Fruit fly (Drosophila melanogaster) whole organism, adult: ENCODE data around the gene elB.

Experiments used
- CG11617 ChIP-seq: fragments of 200-800 bp; sonication (Bioruptor generic); optimal IDR thresholded peaks from 2 replicates; lab custom pipeline; 2017; ENCODE audit warnings: mild to moderate bottlenecking, missing biosample characterization, missing genetic modification reagents, missing genetic modification characterization
- CG1620 ChIP-seq: fragments of 200-800 bp; sonication (Bioruptor generic); optimal IDR thresholded peaks from 2 replicates; lab custom pipeline; 2016; ENCODE audit warnings: missing biosample characterization, missing genetic modification characterization
- CG5204 ChIP-seq: fragments of 200-800 bp; sonication (Bioruptor generic); optimal IDR thresholded peaks from 2 replicates; lab custom pipeline; 2016; ENCODE audit warnings: missing biosample characterization, missing genetic modification characterization
- CG7045 ChIP-seq: fragments of 200-800 bp; sonication (Bioruptor generic); optimal IDR thresholded peaks from 2 replicates; lab custom pipeline; 2017; ENCODE audit warnings: missing biosample characterization, mild to moderate bottlenecking, missing genetic modification characterization
- Clk ChIP-seq: fragments of 200-800 bp; sonication (Bioruptor generic); optimal IDR thresholded peaks from 2 replicates; lab custom pipeline; 2017; ENCODE audit warnings: missing biosample characterization, missing genetic modification characterization
- Hr96 ChIP-seq: fragments of 200-800 bp; sonication (Bioruptor generic); optimal IDR thresholded peaks from 2 replicates; lab custom pipeline; 2016; ENCODE audit warnings: missing biosample characterization, missing genetic modification characterization
- Mnt ChIP-seq: fragments of 200-800 bp; sonication (Bioruptor generic); optimal IDR thresholded peaks from 2 replicates; lab custom pipeline; 2016; ENCODE audit warnings: missing biosample characterization, mild to moderate bottlenecking, missing genetic modification characterization
- cic ChIP-seq: fragments of 200-800 bp; sonication (Bioruptor generic); optimal IDR thresholded peaks from 2 replicates; lab custom pipeline; 2017; ENCODE audit warnings: missing biosample characterization, mild to moderate bottlenecking, missing genetic modification characterization, moderate library complexity
- cnc ChIP-seq, 2 experiments: fragments of >200 bp; optimal IDR thresholded peaks; 2 replicates each; lab custom pipeline; 2017
- kay ChIP-seq: fragments of 200-800 bp; sonication (Bioruptor generic); peaks from one replicate; lab custom pipeline; 2016; ENCODE audit warnings: missing biosample characterization, missing genetic modification characterization, borderline replicate concordance
- ovo ChIP-seq: fragments of 200-800 bp; sonication (Bioruptor generic); optimal IDR thresholded peaks from 2 replicates; lab custom pipeline; 2016; ENCODE audit warnings: missing biosample characterization, missing genetic modification characterization
- pad ChIP-seq: fragments of 200-800 bp; sonication (Bioruptor generic); optimal IDR thresholded peaks from 3 replicates; lab custom pipeline; 2017; ENCODE audit warnings: missing biosample characterization, missing genetic modification characterization, mild to moderate bottlenecking, moderate library complexity, missing genetic modification reagents
- tj ChIP-seq: fragments of 200-800 bp; sonication (Bioruptor generic); optimal IDR thresholded peaks from 3 replicates; lab custom pipeline; 2017; ENCODE audit warnings: missing biosample characterization, mild to moderate bottlenecking, missing genetic modification characterization, moderate library complexity

dm6 chr2L:14456268-14456667, 46.9 kb upstream of the elB start:
- TF ChIP-seq kay (GFP tag; lab: Kevin White, UChicago), result no peak
- TF ChIP-seq CG7045 (GFP tag; lab: Kevin White, UChicago), result no peak
- no peak for TF ChIP-seq pad (GFP tag; lab: Kevin White, UChicago)
- TF ChIP-seq Clk, result no peak
- TF ChIP-seq Hr96 (GFP tag; lab: Kevin White, UChicago), result no peak
- no peak for TF ChIP-seq CG5204 (GFP tag; lab: Kevin White, UChicago)
- TF ChIP-seq ovo (GFP tag; lab: Kevin White, UChicago), result no peak
- no peak for TF ChIP-seq Mnt (GFP tag; lab: Kevin White, UChicago)
- no peak for TF ChIP-seq cic (GFP tag; lab: Kevin White, UChicago)
- TF ChIP-seq CG11617 (GFP tag; lab: Kevin White, UChicago), result no peak
- no peak for TF ChIP-seq cnc (optimal IDR thresholded peaks at IDR 0.05; lab: Kevin White, UChicago)
- TF ChIP-seq CG1620 (GFP tag; lab: Kevin White, UChicago), result no peak
- TF ChIP-seq tj (GFP tag; lab: Kevin White, UChicago), result no peak
